Fruit fly (Drosophila melanogaster) whole organism, adult: Measurements from ENCODE around the gene Cerk.

Experiments
- CG11617 ChIP-seq: fragments of 200-800 bp; sonication (Bioruptor generic); optimal IDR thresholded peaks from 2 replicates; lab custom pipeline; 2017; ENCODE audit warnings: mild to moderate bottlenecking, missing biosample characterization, missing genetic modification reagents, missing genetic modification characterization
- CG33017 ChIP-seq: fragments of 200-800 bp; sonication (Bioruptor generic); optimal IDR thresholded peaks from 2 replicates; lab custom pipeline; 2018; ENCODE audit warnings: missing biosample characterization, mild to moderate bottlenecking, missing genetic modification characterization, moderate library complexity
- CG7045 ChIP-seq: fragments of 200-800 bp; sonication (Bioruptor generic); optimal IDR thresholded peaks from 2 replicates; lab custom pipeline; 2017; ENCODE audit warnings: missing biosample characterization, mild to moderate bottlenecking, missing genetic modification characterization
- Clk ChIP-seq: fragments of 200-800 bp; sonication (Bioruptor generic); optimal IDR thresholded peaks from 2 replicates; lab custom pipeline; 2017; ENCODE audit warnings: missing biosample characterization, missing genetic modification characterization
- Hr96 ChIP-seq: fragments of 200-800 bp; sonication (Bioruptor generic); optimal IDR thresholded peaks from 2 replicates; lab custom pipeline; 2016; ENCODE audit warnings: missing biosample characterization, missing genetic modification characterization
- Mnt ChIP-seq: fragments of 200-800 bp; sonication (Bioruptor generic); optimal IDR thresholded peaks from 2 replicates; lab custom pipeline; 2016; ENCODE audit warnings: missing biosample characterization, mild to moderate bottlenecking, missing genetic modification characterization
- cic ChIP-seq: fragments of 200-800 bp; sonication (Bioruptor generic); optimal IDR thresholded peaks from 2 replicates; lab custom pipeline; 2017; ENCODE audit warnings: missing biosample characterization, mild to moderate bottlenecking, missing genetic modification characterization, moderate library complexity
- ovo ChIP-seq: fragments of 200-800 bp; sonication (Bioruptor generic); optimal IDR thresholded peaks from 2 replicates; lab custom pipeline; 2016; ENCODE audit warnings: missing biosample characterization, missing genetic modification characterization
- pad ChIP-seq: fragments of 200-800 bp; sonication (Bioruptor generic); optimal IDR thresholded peaks from 3 replicates; lab custom pipeline; 2017; ENCODE audit warnings: missing biosample characterization, missing genetic modification characterization, mild to moderate bottlenecking, moderate library complexity, missing genetic modification reagents
- toe ChIP-seq: fragments of 200-800 bp; sonication (Bioruptor generic); optimal IDR thresholded peaks from 2 replicates; lab custom pipeline; 2016; ENCODE audit warnings: missing biosample characterization, missing genetic modification characterization

DNA sequence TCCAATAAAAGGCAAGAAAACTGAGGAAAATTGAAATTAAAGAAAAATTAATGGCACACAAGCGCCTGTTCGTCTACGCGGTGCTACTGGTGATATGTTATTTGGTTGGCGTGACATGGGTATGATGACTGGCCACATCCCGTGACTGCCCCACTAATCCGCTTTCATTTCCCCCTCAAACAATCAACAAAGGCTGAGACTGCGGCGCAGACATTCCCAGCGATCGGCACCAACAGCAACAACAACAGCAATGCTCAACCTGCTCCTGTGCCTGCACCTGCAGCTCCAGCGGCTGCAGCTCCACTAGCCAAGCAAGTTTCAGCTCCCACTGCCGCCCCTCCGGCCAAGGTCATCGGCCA is 13.0 kb downstream of the Cerk start:
- no peak for TF ChIP-seq Hr96
- TF ChIP-seq ovo = no peak
- no peak for TF ChIP-seq pad
- TF ChIP-seq CG7045 (GFP tag; lab: Kevin White, UChicago) = no peak
- TF ChIP-seq CG11617 (GFP tag; lab: Kevin White, UChicago) = no peak
- no peak for TF ChIP-seq Mnt
- TF ChIP-seq cic (GFP tag; lab: Kevin White, UChicago) = no peak
- no peak for TF ChIP-seq CG33017 (tag; lab: Kevin White, UChicago)
- TF ChIP-seq Clk (GFP tag; lab: Kevin White, UChicago) = no peak
- TF ChIP-seq toe = no peak
